Worm (Caenorhabditis elegans) whole organism, late embryonic: ENCODE measurements around the gene C05C9.3.

ENCODE experiments used
- C08G9.2 ChIP-seq: sonication (generic microtip); optimal IDR thresholded peaks from 2 replicates; lab custom pipeline; 2016; ENCODE audit warnings: mild to moderate bottlenecking, missing genetic modification characterization, moderate library complexity, missing compliant biosample characterization
- F13H6.1 ChIP-seq: sonication (generic microtip); optimal IDR thresholded peaks from 2 replicates; lab custom pipeline; 2016; ENCODE audit warnings: missing genetic modification characterization, missing compliant biosample characterization
- ahr-1 ChIP-seq: sonication (generic microtip); optimal IDR thresholded peaks from 2 replicates; lab custom pipeline; 2016; ENCODE audit warnings: missing genetic modification characterization, missing compliant biosample characterization
- ama-1 ChIP-seq: fragments of 150-350 bp; optimal IDR thresholded peaks from 2 replicates; lab custom pipeline; 2014
- ceh-2 ChIP-seq: sonication (generic microtip); optimal IDR thresholded peaks from 2 replicates; lab custom pipeline; 2016; ENCODE audit warnings: missing genotype, missing genetic modification characterization, missing compliant biosample characterization
- ceh-22 ChIP-seq: sonication (generic microtip); optimal IDR thresholded peaks from 2 replicates; lab custom pipeline; 2017; ENCODE audit warnings: missing biosample characterization, missing genetic modification characterization
- ceh-24 ChIP-seq: sonication (generic microtip); optimal IDR thresholded peaks from 2 replicates; lab custom pipeline; 2016; ENCODE audit warnings: mild to moderate bottlenecking, missing genetic modification characterization, missing compliant biosample characterization
- ceh-30 ChIP-seq: fragments of 150-350 bp; optimal IDR thresholded peaks from 2 replicates; lab custom pipeline; 2014; ENCODE audit warnings: missing biosample characterization, missing genetic modification characterization
- ceh-31 ChIP-seq: sonication (generic microtip); optimal IDR thresholded peaks from 2 replicates; lab custom pipeline; 2016; ENCODE audit warnings: missing genetic modification characterization, missing compliant biosample characterization
- ceh-48 ChIP-seq: sonication (generic microtip); optimal IDR thresholded peaks from 2 replicates; lab custom pipeline; 2016; ENCODE audit warnings: missing genetic modification characterization, inconsistent platforms, missing compliant biosample characterization
- ets-4 ChIP-seq: sonication (generic microtip); optimal IDR thresholded peaks from 2 replicates; lab custom pipeline; 2016; ENCODE audit warnings: missing genetic modification characterization, missing compliant biosample characterization
- hlh-30 ChIP-seq: sonication (generic microtip); optimal IDR thresholded peaks from 2 replicates; lab custom pipeline; 2017; ENCODE audit warnings: antibody characterized with exemption, missing genetic modification characterization, missing compliant biosample characterization; ENCODE audit not compliant: insufficient read depth
- lim-6 ChIP-seq: sonication (generic microtip); optimal IDR thresholded peaks from 2 replicates; lab custom pipeline; 2016; ENCODE audit warnings: missing genetic modification characterization, missing compliant biosample characterization
- mec-3 ChIP-seq: sonication (generic microtip); optimal IDR thresholded peaks from 2 replicates; lab custom pipeline; 2016; ENCODE audit warnings: borderline replicate concordance, missing genetic modification characterization, missing compliant biosample characterization
- nfya-1 ChIP-seq: sonication (generic microtip); optimal IDR thresholded peaks from 2 replicates; lab custom pipeline; 2017; ENCODE audit warnings: missing genetic modification characterization, mild to moderate bottlenecking, missing compliant biosample characterization, antibody characterized with exemption, moderate library complexity
- nhr-11 ChIP-seq: fragments of 150-350 bp; optimal IDR thresholded peaks from 2 replicates; lab custom pipeline; 2014; ENCODE audit warnings: missing biosample characterization, missing genetic modification characterization
- npax-4 ChIP-seq: sonication (generic microtip); optimal IDR thresholded peaks from 2 replicates; lab custom pipeline; 2016; ENCODE audit warnings: missing genetic modification characterization, missing compliant biosample characterization
- odd-2 ChIP-seq: sonication (generic microtip); optimal IDR thresholded peaks from 2 replicates; lab custom pipeline; 2017; ENCODE audit warnings: antibody characterized with exemption, mild to moderate bottlenecking, missing genetic modification characterization, missing compliant biosample characterization
- pag-3 ChIP-seq: sonication (generic microtip); optimal IDR thresholded peaks from 2 replicates; lab custom pipeline; 2016; ENCODE audit warnings: missing compliant biosample characterization, missing genetic modification characterization, borderline replicate concordance
- pax-1 ChIP-seq: fragments of 150-350 bp; optimal IDR thresholded peaks from 2 replicates; lab custom pipeline; 2014; ENCODE audit warnings: missing biosample characterization, missing genetic modification characterization
- pha-2 ChIP-seq: sonication (generic microtip); optimal IDR thresholded peaks from 2 replicates; lab custom pipeline; 2017; ENCODE audit warnings: mild to moderate bottlenecking, missing genetic modification characterization, missing compliant biosample characterization
- pha-4 ChIP-seq: fragments of 150-350 bp; optimal IDR thresholded peaks from 2 replicates; lab custom pipeline; 2018; ENCODE audit warnings: missing biosample characterization, missing genetic modification reagents, missing genetic modification characterization
- pqm-1 ChIP-seq: sonication (generic microtip); optimal IDR thresholded peaks from 2 replicates; lab custom pipeline; 2016; ENCODE audit warnings: missing genetic modification characterization, missing compliant biosample characterization
- ref-2 ChIP-seq: sonication (generic microtip); optimal IDR thresholded peaks from 2 replicates; lab custom pipeline; 2016; ENCODE audit warnings: missing genetic modification characterization, missing compliant biosample characterization
- rnt-1 ChIP-seq: sonication (generic microtip); optimal IDR thresholded peaks from 2 replicates; lab custom pipeline; 2016; ENCODE audit warnings: missing genetic modification characterization, missing compliant biosample characterization
- sox-2 ChIP-seq: fragments of 200-800 bp; sonication (Bioruptor generic); IDR thresholded peaks from 2 replicates; pipeline ENCODE4 v1.3.6; 2022; ENCODE audit warnings: missing genetic modification reagents, missing genetic modification characterization, missing compliant biosample characterization
- syd-9 ChIP-seq: sonication (generic microtip); optimal IDR thresholded peaks from 2 replicates; lab custom pipeline; 2016; ENCODE audit warnings: mild to moderate bottlenecking, missing genetic modification characterization, moderate library complexity, missing compliant biosample characterization
- tbx-7 ChIP-seq: sonication (generic microtip); optimal IDR thresholded peaks from 2 replicates; lab custom pipeline; 2016; ENCODE audit warnings: missing genotype, missing genetic modification characterization, missing compliant biosample characterization
- ttx-3 ChIP-seq: sonication (generic microtip); optimal IDR thresholded peaks from 2 replicates; lab custom pipeline; 2016; ENCODE audit warnings: missing genetic modification reagents, missing genetic modification characterization, missing compliant biosample characterization
- unc-42 ChIP-seq: sonication (generic microtip); optimal IDR thresholded peaks from 2 replicates; lab custom pipeline; 2016; ENCODE audit warnings: missing genotype, missing genetic modification characterization, missing compliant biosample characterization
- unc-55 ChIP-seq: sonication (generic microtip); optimal IDR thresholded peaks from 2 replicates; lab custom pipeline; 2017; ENCODE audit warnings: missing biosample characterization, missing genetic modification reagents, missing genetic modification characterization
- unc-86 ChIP-seq: sonication (generic microtip); optimal IDR thresholded peaks from 2 replicates; lab custom pipeline; 2016; ENCODE audit warnings: missing genetic modification characterization, missing compliant biosample characterization

Gene C05C9.3

DNA sequence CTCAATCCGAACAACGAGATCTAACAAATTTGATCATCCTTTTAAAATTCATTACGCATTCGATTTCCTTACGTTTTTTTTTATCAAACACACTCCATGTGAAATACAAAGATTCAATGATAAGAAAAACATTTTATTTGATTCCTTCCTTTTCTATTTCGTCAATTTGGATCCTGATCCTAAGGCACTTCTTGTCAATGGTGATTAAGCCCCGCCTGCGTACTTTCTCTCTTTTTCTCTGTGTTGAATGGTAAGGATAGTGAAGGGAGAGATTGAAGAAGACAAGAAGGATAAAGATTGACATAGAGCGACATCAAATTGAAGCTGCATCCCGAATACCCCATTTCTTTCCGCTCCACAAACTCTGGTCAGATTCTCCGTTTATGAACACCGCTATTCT, 43.4 kb downstream of the C05C9.3 start, which contains the start of gene grd-1:
Gene grd-1, plus strand, starts transcription at position 241 of the 400 bp plus-strand sequence.
- TF ChIP-seq ceh-22 (tag; lab: Kevin White, UChicago) = no peak
- TF ChIP-seq tbx-7 (tag; lab: Kevin White, UChicago) = no peak
- TF ChIP-seq ceh-24 (tag; lab: Kevin White, UChicago) = no peak
- no peak for TF ChIP-seq ceh-30
- no peak for TF ChIP-seq ceh-31 (tag; lab: Kevin White, UChicago)
- no peak for TF ChIP-seq nhr-11 (tag; lab: Kevin White, UChicago)
- TF ChIP-seq sox-2 (GFP tag; lab: Robert Waterston, UW) = no peak
- TF ChIP-seq npax-4 (tag; lab: Kevin White, UChicago) = no peak
- TF ChIP-seq syd-9 (tag; lab: Kevin White, UChicago) = no peak
- TF ChIP-seq ahr-1 = no peak
- TF ChIP-seq pax-1 (tag; lab: Kevin White, UChicago) = no peak

DNA sequence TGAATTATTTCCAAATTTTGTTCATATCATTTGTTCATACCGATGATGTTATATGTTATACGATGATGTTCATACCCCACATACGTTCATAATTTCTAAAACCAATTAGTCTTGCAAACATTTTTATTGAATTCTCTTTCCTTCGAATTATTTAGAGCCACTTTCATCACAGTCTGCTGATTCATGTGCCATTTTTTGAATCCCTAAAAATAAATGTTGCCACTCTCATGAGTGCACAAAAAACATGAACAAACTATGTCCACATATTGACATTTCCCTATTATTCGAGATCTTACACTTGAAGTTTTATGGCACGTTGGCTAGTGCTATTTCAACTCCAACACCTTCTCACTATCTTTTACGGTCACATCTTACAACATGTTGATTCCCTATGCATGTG, 45.5 kb downstream of the C05C9.3 start, which contains the start of gene clc-17:
Gene clc-17, plus strand, starts transcription at position 301 of the 400 bp plus-strand sequence.
- TF ChIP-seq ceh-31 (tag; lab: Kevin White, UChicago) (no peak), mec-3 (no peak), pag-3 (no peak), rnt-1 (tag; lab: Kevin White, UChicago) (no peak)

DNA sequence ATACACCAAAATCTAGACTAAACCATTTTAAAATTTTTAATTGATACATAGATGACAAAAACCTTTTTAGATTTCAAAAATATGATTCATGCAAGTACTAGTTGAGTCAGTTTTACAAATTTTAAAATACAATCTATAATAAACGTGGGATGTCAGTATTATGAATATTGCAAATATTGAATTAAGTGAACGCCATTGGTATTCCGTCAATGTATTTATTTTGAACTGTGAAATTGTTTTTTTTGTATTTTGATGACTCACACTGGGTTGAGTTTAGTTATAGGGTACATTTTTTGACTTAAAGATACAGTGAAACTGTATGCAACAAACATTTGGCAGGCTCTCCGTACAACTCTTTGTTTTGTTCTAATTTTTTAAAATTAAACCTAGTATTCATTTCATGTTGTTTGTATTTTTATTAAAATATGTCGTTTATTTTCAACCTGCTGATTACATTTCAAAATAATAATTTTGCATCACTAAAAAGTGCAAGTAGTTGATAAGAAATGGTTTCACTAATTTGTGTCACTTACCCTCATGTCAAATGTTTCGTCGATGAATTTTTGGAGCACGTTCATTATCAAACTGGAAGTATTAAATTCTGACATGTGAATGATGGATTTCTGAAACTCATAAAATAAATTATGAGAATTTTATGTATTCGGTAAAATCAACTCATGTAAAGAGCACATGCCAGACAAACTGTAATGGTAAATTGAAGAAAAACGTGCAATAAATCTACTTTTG, 47.6 kb downstream of the C05C9.3 start, which contains the start of gene W02H3.1:
Gene W02H3.1, minus strand, starts transcription at position 578 of the 747 bp plus-strand sequence.
- TF ChIP-seq pha-4 (tag; lab: Kevin White, UChicago) (no peak), unc-42 (no peak), ttx-3 (no peak), ama-1 (lab: Kevin White, UChicago) (no peak), odd-2 (no peak), sox-2 (GFP tag; lab: Robert Waterston, UW) (no peak), ceh-22 (tag; lab: Kevin White, UChicago) (no peak), ceh-24 (tag; lab: Kevin White, UChicago) (no peak), ceh-48 (tag; lab: Kevin White, UChicago) (no peak), nfya-1 (tag; lab: Kevin White, UChicago) (no peak), unc-55 (no peak)

DNA sequence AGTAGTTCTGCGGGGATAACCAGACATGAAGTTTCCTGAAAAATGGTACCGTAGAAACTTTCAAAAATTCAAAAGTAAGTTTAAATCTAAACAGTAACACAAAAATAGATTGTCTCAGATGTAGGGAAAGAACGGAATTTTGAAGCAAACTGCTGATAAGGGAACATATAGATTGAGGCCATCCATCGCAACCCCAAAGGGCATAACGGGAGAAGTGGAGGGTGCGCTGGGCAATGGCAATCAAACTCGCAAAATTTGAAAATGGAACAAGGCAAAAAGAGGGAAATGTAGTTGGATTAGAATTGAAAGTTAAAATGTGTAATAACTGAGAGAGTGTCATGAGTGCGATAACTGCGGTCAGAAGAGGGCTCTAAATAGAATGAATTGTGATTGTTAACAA, 49.4 kb downstream of the C05C9.3 start:
- TF ChIP-seq pqm-1 (tag; lab: Kevin White, UChicago) (no peak), npax-4 (tag; lab: Kevin White, UChicago) (no peak), mec-3 (no peak), pag-3 (no peak), ref-2 (no peak), C08G9.2 (tag; lab: Kevin White, UChicago) (no peak), ets-4 (no peak)
- TF ChIP-seq, all 69 proteins: peak for 0

DNA sequence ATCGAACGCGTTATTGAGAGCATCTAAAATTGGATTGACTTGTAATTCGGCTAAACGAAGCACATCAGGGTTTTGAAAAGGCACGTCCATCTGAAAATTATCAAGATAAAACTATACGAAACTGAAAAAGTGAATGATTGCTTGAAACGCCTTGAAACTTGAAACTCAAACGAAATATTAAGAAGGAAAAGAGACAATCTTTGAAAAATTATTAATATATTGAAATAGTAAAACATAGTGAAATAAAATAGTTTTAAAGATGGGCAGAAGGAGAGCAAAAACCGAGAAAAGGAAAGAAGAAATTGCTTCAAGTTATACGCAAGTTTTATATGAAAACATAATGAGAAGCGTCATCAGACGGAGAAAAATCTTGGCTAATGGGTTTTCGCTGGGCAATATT, 54.5 kb downstream of the C05C9.3 start, which contains the start of gene W02H3.3:
Gene W02H3.3, minus strand, starts transcription at position 101 of the 400 bp plus-strand sequence.
- TF ChIP-seq unc-42 (no peak), unc-86 (no peak), lim-6 (tag; lab: Kevin White, UChicago) (no peak), F13H6.1 (no peak), pha-2 (tag; lab: Kevin White, UChicago) (no peak), ceh-22 (tag; lab: Kevin White, UChicago) (no peak), pag-3 (no peak), odd-2 (no peak), ceh-31 (tag; lab: Kevin White, UChicago) (no peak), nfya-1 (tag; lab: Kevin White, UChicago) (no peak), ceh-2 (tag; lab: Kevin White, UChicago) (no peak), ama-1 (lab: Kevin White, UChicago) (no peak), rnt-1 (tag; lab: Kevin White, UChicago) (no peak), unc-55 (no peak), mec-3 (no peak), sox-2 (GFP tag; lab: Robert Waterston, UW) (no peak), hlh-30 (tag; lab: Kevin White, UChicago) (no peak)
